Worm (Caenorhabditis elegans) whole organism, late embryonic: Measurements from ENCODE around the gene srn-1.

Source experiments
- C08G9.2 ChIP-seq: sonication (generic microtip); optimal IDR thresholded peaks from 2 replicates; lab custom pipeline; 2016; ENCODE audit warnings: mild to moderate bottlenecking, missing genetic modification characterization, moderate library complexity, missing compliant biosample characterization
- K09A11.1 ChIP-seq: sonication (generic microtip); optimal IDR thresholded peaks from 2 replicates; lab custom pipeline; 2017; ENCODE audit warnings: antibody characterized with exemption, mild to moderate bottlenecking, missing genetic modification characterization, missing compliant biosample characterization; ENCODE audit not compliant: insufficient read depth
- T23F11.4 ChIP-seq: fragments of 200-800 bp; sonication (Bioruptor generic); optimal IDR thresholded peaks from 2 replicates; lab custom pipeline; 2018; ENCODE audit warnings: mild to moderate bottlenecking, missing genetic modification characterization, missing compliant biosample characterization
- ahr-1 ChIP-seq: sonication (generic microtip); optimal IDR thresholded peaks from 2 replicates; lab custom pipeline; 2016; ENCODE audit warnings: missing genetic modification characterization, missing compliant biosample characterization
- ceh-2 ChIP-seq: sonication (generic microtip); optimal IDR thresholded peaks from 2 replicates; lab custom pipeline; 2016; ENCODE audit warnings: missing genotype, missing genetic modification characterization, missing compliant biosample characterization
- ceh-22 ChIP-seq: sonication (generic microtip); optimal IDR thresholded peaks from 2 replicates; lab custom pipeline; 2017; ENCODE audit warnings: missing biosample characterization, missing genetic modification characterization
- ceh-31 ChIP-seq: sonication (generic microtip); optimal IDR thresholded peaks from 2 replicates; lab custom pipeline; 2016; ENCODE audit warnings: missing genetic modification characterization, missing compliant biosample characterization
- ceh-34 ChIP-seq: sonication (generic microtip); optimal IDR thresholded peaks from 2 replicates; lab custom pipeline; 2016; ENCODE audit warnings: mild to moderate bottlenecking, missing genetic modification characterization, missing compliant biosample characterization
- ceh-45 ChIP-seq: fragments of 200-800 bp; sonication (Bioruptor generic); IDR thresholded peaks from 2 replicates; pipeline ENCODE4 v1.3.6; 2022; ENCODE audit warnings: missing genetic modification reagents, missing genetic modification characterization, missing compliant biosample characterization
- ceh-48 ChIP-seq: sonication (generic microtip); optimal IDR thresholded peaks from 2 replicates; lab custom pipeline; 2016; ENCODE audit warnings: missing genetic modification characterization, inconsistent platforms, missing compliant biosample characterization
- ceh-6 ChIP-seq: fragments of 200-800 bp; sonication (Bioruptor generic); optimal IDR thresholded peaks from 2 replicates; lab custom pipeline; 2018; ENCODE audit warnings: mild to moderate bottlenecking, missing genetic modification characterization, missing compliant biosample characterization
- dmd-4 ChIP-seq: sonication (generic microtip); optimal IDR thresholded peaks from 2 replicates; lab custom pipeline; 2016; ENCODE audit warnings: borderline replicate concordance, missing genetic modification characterization, missing compliant biosample characterization
- ets-4 ChIP-seq: sonication (generic microtip); optimal IDR thresholded peaks from 2 replicates; lab custom pipeline; 2016; ENCODE audit warnings: missing genetic modification characterization, missing compliant biosample characterization
- fax-1 ChIP-seq: sonication (generic microtip); optimal IDR thresholded peaks from 2 replicates; lab custom pipeline; 2016; ENCODE audit warnings: missing genotype, missing genetic modification characterization, missing compliant biosample characterization
- fkh-10 ChIP-seq: fragments of 150-350 bp; optimal IDR thresholded peaks from 2 replicates; lab custom pipeline; 2014; ENCODE audit warnings: missing biosample characterization, missing genetic modification reagents, missing genetic modification characterization
- fkh-6 ChIP-seq: sonication (generic microtip); optimal IDR thresholded peaks from 2 replicates; lab custom pipeline; 2016; ENCODE audit warnings: missing genetic modification characterization, missing compliant biosample characterization
- hlh-13 ChIP-seq: fragments of 200-800 bp; sonication (Bioruptor generic); optimal IDR thresholded peaks from 2 replicates; lab custom pipeline; 2018; ENCODE audit warnings: mild to moderate bottlenecking, missing genetic modification characterization, missing compliant biosample characterization
- lim-6 ChIP-seq: sonication (generic microtip); optimal IDR thresholded peaks from 2 replicates; lab custom pipeline; 2016; ENCODE audit warnings: missing genetic modification characterization, missing compliant biosample characterization
- nfya-1 ChIP-seq: sonication (generic microtip); optimal IDR thresholded peaks from 2 replicates; lab custom pipeline; 2017; ENCODE audit warnings: missing genetic modification characterization, mild to moderate bottlenecking, missing compliant biosample characterization, antibody characterized with exemption, moderate library complexity
- odd-2 ChIP-seq: sonication (generic microtip); optimal IDR thresholded peaks from 2 replicates; lab custom pipeline; 2017; ENCODE audit warnings: antibody characterized with exemption, mild to moderate bottlenecking, missing genetic modification characterization, missing compliant biosample characterization
- pax-1 ChIP-seq: fragments of 150-350 bp; optimal IDR thresholded peaks from 2 replicates; lab custom pipeline; 2014; ENCODE audit warnings: missing biosample characterization, missing genetic modification characterization
- pha-2 ChIP-seq: sonication (generic microtip); optimal IDR thresholded peaks from 2 replicates; lab custom pipeline; 2017; ENCODE audit warnings: mild to moderate bottlenecking, missing genetic modification characterization, missing compliant biosample characterization
- pha-4 ChIP-seq: fragments of 150-350 bp; optimal IDR thresholded peaks from 2 replicates; lab custom pipeline; 2018; ENCODE audit warnings: missing biosample characterization, missing genetic modification reagents, missing genetic modification characterization
- pqm-1 ChIP-seq: sonication (generic microtip); optimal IDR thresholded peaks from 2 replicates; lab custom pipeline; 2016; ENCODE audit warnings: missing genetic modification characterization, missing compliant biosample characterization
- pros-1 ChIP-seq: fragments of 150-350 bp; optimal IDR thresholded peaks from 2 replicates; lab custom pipeline; 2014; ENCODE audit warnings: missing biosample characterization, missing genetic modification reagents, missing genetic modification characterization
- sdc-2 ChIP-seq: sonication (generic microtip); optimal IDR thresholded peaks from 2 replicates; lab custom pipeline; 2016; ENCODE audit warnings: missing genotype, missing genetic modification characterization, missing compliant biosample characterization
- sox-4 ChIP-seq: sonication (generic microtip); optimal IDR thresholded peaks from 2 replicates; lab custom pipeline; 2017; ENCODE audit warnings: mild to moderate bottlenecking, missing genetic modification characterization, inconsistent platforms, missing compliant biosample characterization
- tbx-2 ChIP-seq: sonication (generic microtip); optimal IDR thresholded peaks from 2 replicates; lab custom pipeline; 2016; ENCODE audit warnings: missing genetic modification characterization, missing compliant biosample characterization
- tbx-7 ChIP-seq: sonication (generic microtip); optimal IDR thresholded peaks from 2 replicates; lab custom pipeline; 2016; ENCODE audit warnings: missing genotype, missing genetic modification characterization, missing compliant biosample characterization
- ttx-3 ChIP-seq: sonication (generic microtip); optimal IDR thresholded peaks from 2 replicates; lab custom pipeline; 2016; ENCODE audit warnings: missing genetic modification reagents, missing genetic modification characterization, missing compliant biosample characterization
- zip-5 ChIP-seq: sonication (generic microtip); optimal IDR thresholded peaks from 2 replicates; lab custom pipeline; 2016; ENCODE audit warnings: missing genetic modification characterization, missing compliant biosample characterization

The srn-1 gene

DNA sequence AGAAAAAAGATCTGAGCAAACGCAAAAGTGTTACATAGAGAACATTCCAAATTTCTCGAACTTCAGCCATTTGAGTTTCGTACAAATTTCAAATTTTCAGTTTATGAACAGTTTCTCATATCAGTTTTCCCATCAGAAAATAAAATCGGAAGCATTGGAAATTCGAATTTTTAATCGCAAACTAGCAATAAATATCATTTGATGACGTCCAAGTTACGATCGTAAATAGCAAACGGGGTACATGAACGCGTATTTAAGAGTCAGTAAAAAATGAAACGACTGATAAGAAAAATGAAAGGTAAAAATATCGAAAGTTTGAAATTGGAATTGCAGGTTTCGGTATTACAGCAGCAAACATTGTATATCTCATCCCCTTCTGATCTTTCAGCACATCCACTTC lies 5.1 kb upstream of the srn-1 start:
- TF ChIP-seq tbx-7 (tag; lab: Kevin White, UChicago) (no peak), pqm-1 (tag; lab: Kevin White, UChicago) (no peak), dmd-4 (tag; lab: Kevin White, UChicago) (no peak), hlh-13 (no peak), C08G9.2 (tag; lab: Kevin White, UChicago) (no peak), pros-1 (tag; lab: Kevin White, UChicago) (no peak), T23F11.4 (GFP tag; lab: Kevin White, UChicago) (no peak), ceh-48 (tag; lab: Kevin White, UChicago) (no peak), sox-4 (tag; lab: Kevin White, UChicago) (no peak), K09A11.1 (tag; lab: Kevin White, UChicago) (no peak), fax-1 (tag; lab: Kevin White, UChicago) (no peak), pha-4 (tag; lab: Kevin White, UChicago) (no peak), fkh-6 (no peak), odd-2 (tag; lab: Kevin White, UChicago) (no peak), ceh-45 (GFP tag; lab: Robert Waterston, UW) (no peak), sdc-2 (tag; lab: Kevin White, UChicago) (no peak)

DNA sequence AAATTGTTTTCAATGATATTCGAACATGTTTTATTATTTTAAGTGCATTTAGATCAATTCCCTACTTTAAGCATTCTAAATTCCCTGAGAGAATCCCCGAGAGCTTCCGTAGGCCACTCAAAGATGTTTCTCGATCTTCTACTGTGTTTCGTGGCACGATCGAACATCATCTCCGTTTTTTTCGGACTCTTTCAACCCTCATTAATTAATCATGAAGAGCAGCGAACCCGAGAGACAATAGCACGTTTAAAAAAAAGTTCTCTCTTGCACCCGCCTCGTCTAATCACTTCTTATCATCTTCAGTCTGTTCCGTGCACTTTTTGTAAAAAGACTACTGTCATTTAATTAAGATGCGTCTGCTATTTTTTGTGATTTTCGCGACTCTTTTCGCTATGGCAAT lies 2.4 kb upstream of the srn-1 start, which contains the start of gene K12B6.11:
K12B6.11 (plus strand) TSS at position 301 of the 400 bp plus-strand sequence.
- TF ChIP-seq ahr-1 (tag; lab: Kevin White, UChicago) (no peak), nfya-1 (tag; lab: Kevin White, UChicago) (no peak), fax-1 (tag; lab: Kevin White, UChicago) (no peak), ceh-31 (tag; lab: Kevin White, UChicago) (no peak), pax-1 (tag; lab: Kevin White, UChicago) (no peak), pha-4 (tag; lab: Kevin White, UChicago) (no peak), tbx-2 (tag; lab: Kevin White, UChicago) (no peak), ceh-6 (no peak), lim-6 (tag; lab: Kevin White, UChicago) (no peak)
- TF ChIP-seq, all 69 proteins: peak for 0

DNA sequence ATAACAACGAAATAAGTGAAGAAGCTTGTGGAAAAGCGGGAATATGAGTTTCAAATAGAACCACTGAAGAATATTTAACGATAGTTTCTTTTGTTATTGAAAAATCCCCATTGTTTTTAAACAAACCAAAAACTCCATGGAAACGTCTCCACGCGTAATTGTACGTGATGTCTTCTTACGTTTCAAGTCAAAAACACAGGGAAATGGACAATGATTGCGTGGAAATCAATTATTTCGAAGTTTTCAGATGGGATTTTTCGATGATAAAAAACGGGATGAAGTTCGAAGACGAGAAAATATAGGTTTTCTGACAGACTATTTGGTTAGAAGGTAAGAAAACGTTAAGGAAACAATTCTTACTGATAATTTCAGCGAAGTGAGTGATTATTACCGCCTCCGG lies 5.1 kb downstream of the srn-1 start, which contains the start of the genes K12B6.4 and spe-49:
K12B6.4 (minus strand) TSS at position 101 of the 400 bp plus-strand sequence.
spe-49 (plus strand) TSS at position 185 of the 400 bp plus-strand sequence.
- TF ChIP-seq fkh-10 (GFP tag; lab: Kevin White, UChicago): no peak
- no peak for TF ChIP-seq zip-5
- TF ChIP-seq ceh-2: no peak
- TF ChIP-seq hlh-13: no peak

DNA sequence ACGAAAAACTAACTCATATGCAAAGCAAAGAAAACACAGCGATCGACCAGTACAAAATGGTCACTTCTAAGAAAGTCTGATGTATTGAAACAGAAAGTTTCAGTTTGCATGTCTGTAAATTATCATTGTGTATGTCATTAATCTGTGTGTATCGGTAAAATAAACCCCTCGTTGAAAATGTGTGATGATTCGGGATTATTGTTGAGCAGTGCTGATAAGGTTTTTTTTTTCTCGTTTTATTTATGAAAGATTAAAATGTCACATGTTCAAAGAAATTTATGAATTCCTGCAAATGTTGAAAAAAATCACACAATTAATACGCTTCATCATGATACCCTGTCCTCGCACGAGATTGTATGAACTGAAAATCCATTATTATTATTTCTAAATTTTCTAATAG lies 6.2 kb downstream of the srn-1 start:
- no peak for TF ChIP-seq ceh-6
- no peak for TF ChIP-seq dmd-4 (tag; lab: Kevin White, UChicago)
- no peak for TF ChIP-seq ceh-34 (tag; lab: Kevin White, UChicago)
- no peak for TF ChIP-seq pha-4 (tag; lab: Kevin White, UChicago)
- TF ChIP-seq ceh-22 (tag; lab: Kevin White, UChicago): no peak
- no peak for TF ChIP-seq pax-1 (tag; lab: Kevin White, UChicago)
- TF ChIP-seq ttx-3: no peak

DNA sequence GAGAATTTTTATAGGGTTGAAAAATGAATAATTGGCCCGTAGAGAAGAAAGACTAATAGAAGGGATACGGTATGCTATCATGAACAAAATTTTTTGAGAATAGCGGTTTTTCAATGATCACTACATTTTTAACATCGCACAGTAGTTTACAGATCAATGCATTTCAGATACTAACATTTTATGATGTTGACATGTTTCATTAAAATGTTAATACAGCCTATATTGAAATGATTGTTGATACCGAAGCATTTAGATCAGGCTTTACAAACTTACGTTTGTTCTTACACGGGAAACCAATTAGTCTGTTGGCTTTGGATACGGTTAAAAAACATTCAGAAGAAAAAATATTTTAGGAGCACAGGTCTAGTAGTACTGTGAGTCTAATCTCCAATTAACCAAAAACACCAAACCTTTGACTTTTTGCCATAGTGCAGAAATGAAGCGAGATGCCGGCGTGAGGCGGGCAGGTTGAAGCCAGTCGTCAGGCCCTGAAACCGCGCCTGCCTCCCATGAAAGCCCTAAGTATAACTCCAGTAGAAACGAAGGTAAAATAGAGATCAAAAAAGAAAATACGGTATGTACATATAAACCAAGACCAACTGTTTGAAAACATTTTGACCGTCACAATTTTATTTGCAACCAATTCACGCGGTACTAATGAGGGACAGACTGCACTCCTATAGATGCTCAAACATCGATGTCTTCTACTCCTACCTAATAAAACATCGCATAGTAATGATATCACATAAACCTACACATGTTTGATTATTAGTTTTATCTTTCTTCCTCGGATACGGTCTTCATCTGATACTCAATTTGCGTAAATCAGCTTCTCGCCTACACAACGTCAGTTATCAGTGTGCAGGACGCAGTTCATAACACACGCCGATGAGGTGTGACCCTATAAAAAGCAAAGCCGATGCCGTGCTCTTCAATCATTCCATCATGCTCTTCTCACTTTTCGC lies 7.8 kb downstream of the srn-1 start, which contains the start of gene fil-2:
fil-2 (plus strand) TSS at position 915 of the 965 bp plus-strand sequence.
- TF ChIP-seq ets-4 (tag; lab: Kevin White, UChicago) (no peak), pha-4 (tag; lab: Kevin White, UChicago) (no peak), sdc-2 (tag; lab: Kevin White, UChicago) (no peak), pha-2 (tag; lab: Kevin White, UChicago) (no peak)
- TF ChIP-seq, all 69 proteins: peak for 0
